Fruit fly (Drosophila melanogaster) whole organism: ENCODE results near the gene CG1172.

ENCODE experiments used
- EcR ChIP-seq, 2 experiments: fragments of >200 bp; optimal IDR thresholded peaks; 2 replicates each; lab custom pipeline; 2017; ENCODE audit warnings: missing biosample characterization in 2 of 2, missing genetic modification characterization in 2 of 2, missing genetic modification reagents in 2 of 2
- psq ChIP-seq: fragments of >200 bp; optimal IDR thresholded peaks from 2 replicates; lab custom pipeline; 2017
- usp ChIP-seq: fragments of >200 bp; optimal IDR thresholded peaks from 2 replicates; lab custom pipeline; 2017; ENCODE audit warnings: missing biosample characterization, missing genetic modification characterization, mixed read lengths

DNA sequence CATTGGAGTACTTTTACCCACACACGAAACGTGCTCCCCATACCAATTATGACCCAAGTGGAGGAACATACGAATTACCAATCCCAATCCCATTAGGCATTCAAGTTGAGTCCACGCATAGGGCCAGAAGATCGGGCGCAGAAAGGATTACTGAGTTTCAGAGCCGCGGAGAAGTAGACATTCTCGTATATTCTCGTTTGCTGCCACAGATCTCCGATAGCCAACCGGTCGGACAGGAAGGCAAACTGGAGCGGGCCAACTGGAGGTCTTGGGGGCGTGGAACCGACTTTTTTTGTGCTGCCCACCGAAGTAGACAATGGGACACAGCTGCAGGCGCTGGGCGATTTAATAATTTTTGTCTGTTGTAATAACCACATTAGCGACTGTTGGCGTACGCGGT, 4.7 kb upstream of the CG1172 start:
- TF ChIP-seq EcR (GFP tag; optimal IDR thresholded peaks at IDR 0.05; lab: Kevin White, UChicago) (no peak), psq (lab: Kevin White, UChicago) (no peak), usp (GFP tag; lab: Kevin White, UChicago) (no peak)
